Worm (Caenorhabditis elegans): ENCODE measurements around the gene txt-12.
A peak's percentile ranks its signal among the peaks of the same experiment; 100 is the strongest.

Gene txt-12

DNA sequence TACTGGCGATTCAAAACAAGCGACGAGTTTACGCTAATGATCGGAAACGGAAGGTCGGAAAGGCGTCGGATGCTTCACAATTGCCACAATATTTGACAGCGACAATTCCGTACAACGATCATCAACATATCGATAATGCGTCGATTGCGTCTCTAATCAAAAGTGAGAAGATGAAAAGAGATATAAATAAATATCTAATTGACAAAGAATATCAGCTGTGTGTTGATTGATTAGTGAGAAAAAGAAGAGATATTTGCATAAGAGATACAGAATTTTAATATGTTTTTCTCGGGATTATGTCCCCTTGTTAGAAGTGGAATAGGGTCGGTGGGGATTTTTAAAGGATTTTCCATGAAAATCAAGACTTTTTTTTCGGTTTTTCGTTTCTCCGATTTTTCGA, 14.2 kb upstream of the txt-12 start:
- TF ChIP-seq sdz-12 (GFP tag; optimal IDR thresholded peaks at IDR 0.05) (no peak), lin-39 (tag; optimal IDR thresholded peaks at IDR 0.05) (no peak), aly-2 (tag; optimal IDR thresholded peaks at IDR 0.05) (no peak), unc-62 (GFP tag; optimal IDR thresholded peaks at IDR 0.05 in 1 of 2) (no peak), unc-62 (tag; optimal IDR thresholded peaks at IDR 0.05) (no peak), Y48G9A.11 (GFP tag; IDR thresholded peaks at IDR 0.05) (no peak), Y75B8A.6 (GFP tag; IDR thresholded peaks at IDR 0.05) (no peak), D1046.2 (GFP tag; IDR thresholded peaks at IDR 0.05) (no peak), ceh-28 (tag; optimal IDR thresholded peaks at IDR 0.05) (no peak), daf-8 (GFP tag; IDR thresholded peaks at IDR 0.05) (no peak), nhr-237 (tag; optimal IDR thresholded peaks at IDR 0.05) (no peak), nhr-6 (tag; optimal IDR thresholded peaks at IDR 0.05) (no peak), spr-1 (tag; optimal IDR thresholded peaks at IDR 0.05) (no peak)

DNA sequence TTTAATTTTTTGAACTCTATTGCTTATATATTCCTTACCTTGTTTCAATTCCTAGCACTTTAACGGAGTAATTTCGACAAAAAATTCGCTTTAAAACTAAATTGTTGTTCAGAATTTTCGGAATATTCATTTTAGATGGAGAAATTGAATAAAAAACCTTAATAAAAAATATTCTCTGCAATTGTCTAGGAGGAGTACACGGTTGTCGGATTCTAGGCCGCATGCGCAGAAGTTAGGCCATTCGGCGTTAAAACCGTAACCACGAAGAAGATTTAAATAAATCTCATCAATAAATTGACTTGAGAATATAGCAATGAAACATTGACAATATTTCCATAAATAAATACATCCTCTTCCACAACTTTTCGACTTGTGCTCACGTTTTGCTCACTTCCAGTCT, 10.5 kb upstream of the txt-12 start, which contains the start of the genes C01G10.10 and C01G10.9:
TSS of gene C01G10.10 (minus strand) at position 151 of the 400 bp plus-strand sequence.
TSS of gene C01G10.9 (plus strand) at position 240 of the 400 bp plus-strand sequence.
- peak; percentile 64 for TF ChIP-seq dmd-6 (GFP tag; IDR thresholded peaks at IDR 0.05)
- no peak for TF ChIP-seq ztf-7 (tag; optimal IDR thresholded peaks at IDR 0.05)
- peak; percentile 36 for TF ChIP-seq rbr-2 (tag; optimal IDR thresholded peaks at IDR 0.05)
- peak; percentile 39 for TF ChIP-seq dve-1 (tag; optimal IDR thresholded peaks at IDR 0.05; ENCODE audit: insufficient read depth)
- TF ChIP-seq nhr-237 (tag; optimal IDR thresholded peaks at IDR 0.05) = no peak
- TF ChIP-seq daf-16 (GFP tag; optimal IDR thresholded peaks at IDR 0.05) = peak in 1 of 2 experiments; percentile 7
- peak; percentile 19 for TF ChIP-seq daf-16 (tag; optimal IDR thresholded peaks at IDR 0.05)
- TF ChIP-seq mes-2 (tag; optimal IDR thresholded peaks at IDR 0.05; ENCODE audit: poor library complexity, severe bottlenecking) = peak; percentile 98
- peak; percentile 31 for TF ChIP-seq spr-1 (tag; optimal IDR thresholded peaks at IDR 0.05)
- TF ChIP-seq pha-4 (GFP tag; IDR thresholded peaks at IDR 0.05) = no peak
- no peak for TF ChIP-seq pha-4 (tag; optimal IDR thresholded peaks at IDR 0.05)
- TF ChIP-seq ceh-32 (tag; optimal IDR thresholded peaks at IDR 0.05; ENCODE audit: poor library complexity) = no peak
- peak; percentile 89 for TF ChIP-seq unc-130 (GFP tag; optimal IDR thresholded peaks at IDR 0.05)
- no peak for TF ChIP-seq Y105C5A.15 (GFP tag; IDR thresholded peaks at IDR 0.05)
- peak; percentile 1 for TF ChIP-seq F49E8.2 (tag; optimal IDR thresholded peaks at IDR 0.05; ENCODE audit: borderline replicate concordance)
- peak; percentile 74 for TF ChIP-seq lin-38 (GFP tag; IDR thresholded peaks at IDR 0.05)
- TF ChIP-seq hlh-30 (tag; optimal IDR thresholded peaks at IDR 0.05; ENCODE audit: insufficient read depth) = peak; percentile 3
- TF ChIP-seq duxl-1 (tag; optimal IDR thresholded peaks at IDR 0.05; ENCODE audit: poor library complexity) = peak; percentile 71
- TF ChIP-seq nhr-102 (tag; optimal IDR thresholded peaks at IDR 0.05) = peak; percentile 8
- no peak for TF ChIP-seq saeg-2 (GFP tag; IDR thresholded peaks at IDR 0.05)
- TF ChIP-seq Y48G9A.11 (GFP tag; IDR thresholded peaks at IDR 0.05) = no peak
- 0 out of 2 replicates have a peak, but pooled peaks have one; percentile 69 for TF ChIP-seq ZK337.2 (GFP tag; IDR thresholded peaks at IDR 0.05)
- TF ChIP-seq lsy-2 (tag; optimal IDR thresholded peaks at IDR 0.05) = peak in 1 of 2 experiments; percentile 80
- TF ChIP-seq ama-1 (optimal IDR thresholded peaks at IDR 0.05) = no peak
- peak; percentile 33 for TF ChIP-seq T20F7.1 (GFP tag; optimal IDR thresholded peaks at IDR 0.05)
- TF ChIP-seq lin-13 (GFP tag; optimal IDR thresholded peaks at IDR 0.05) = peak; percentile 49
- TF ChIP-seq cey-2 (tag; optimal IDR thresholded peaks at IDR 0.05; ENCODE audit: borderline replicate concordance, insufficient read depth) = no peak
- TF ChIP-seq hif-1 (tag; optimal IDR thresholded peaks at IDR 0.05) = peak in 1 of 2 experiments; percentile 80
- TF ChIP-seq zip-2 (tag; optimal IDR thresholded peaks at IDR 0.05) = no peak
- TF ChIP-seq zfp-2 (tag; optimal IDR thresholded peaks at IDR 0.05) = no peak
- peak; percentile 48 for TF ChIP-seq mep-1 (tag; optimal IDR thresholded peaks at IDR 0.05)
- no peak for TF ChIP-seq attf-4 (tag; optimal IDR thresholded peaks at IDR 0.05)
- TF ChIP-seq nhr-6 (tag; optimal IDR thresholded peaks at IDR 0.05) = peak; percentile 69
- TF ChIP-seq madf-9 (GFP tag; conservative IDR thresholded peaks at IDR 0.05) = 0 out of 2 replicates have a peak, but pooled peaks have one; percentile 24
- TF ChIP-seq ceh-20 (GFP tag; IDR thresholded peaks at IDR 0.05) = no peak
- no peak for TF ChIP-seq D1046.2 (GFP tag; IDR thresholded peaks at IDR 0.05)
- TF ChIP-seq ces-1 (GFP tag; optimal IDR thresholded peaks at IDR 0.05) = no peak
- TF ChIP-seq vab-7 (GFP tag; IDR thresholded peaks at IDR 0.05) = no peak
- peak; percentile 1 for TF ChIP-seq nhr-48 (tag; optimal IDR thresholded peaks at IDR 0.05)
- no peak for TF ChIP-seq nhr-11 (tag; optimal IDR thresholded peaks at IDR 0.05)
- no peak for TF ChIP-seq fos-1 (tag; optimal IDR thresholded peaks at IDR 0.05)

Data from whole organism, L4 larva.